Worm (Caenorhabditis elegans) whole organism, young adult: ENCODE measurements around the gene col-111.

ENCODE experiments used
- D2030.7 ChIP-seq: fragments of 200-800 bp; sonication (Bioruptor generic); IDR thresholded peaks from 2 replicates; pipeline ENCODE4 v1.3.6; 2022; ENCODE audit warnings: missing genetic modification reagents, missing genetic modification characterization, missing compliant biosample characterization
- F10E7.11 ChIP-seq: sonication (generic microtip); optimal IDR thresholded peaks from 2 replicates; lab custom pipeline; 2017; ENCODE audit warnings: mild to moderate bottlenecking, missing genetic modification characterization, moderate library complexity, missing compliant biosample characterization
- F22D6.2 ChIP-seq: sonication (generic microtip); optimal IDR thresholded peaks from 2 replicates; lab custom pipeline; 2016; ENCODE audit warnings: mild to moderate bottlenecking, missing genetic modification characterization, missing compliant biosample characterization
- F37B4.10 ChIP-seq: fragments of 200-800 bp; sonication (Bioruptor generic); IDR thresholded peaks from 2 replicates; pipeline ENCODE4 v1.3.6; 2022; ENCODE audit warnings: missing genetic modification characterization, missing compliant biosample characterization
- T07F8.4 ChIP-seq: sonication (generic microtip); optimal IDR thresholded peaks from 2 replicates; lab custom pipeline; 2016; ENCODE audit warnings: mild to moderate bottlenecking, missing genetic modification characterization, moderate library complexity, missing compliant biosample characterization
- Y53G8AR.9 ChIP-seq: fragments of 200-800 bp; sonication (Bioruptor generic); conservative IDR thresholded peaks from 2 replicates; pipeline ENCODE4 v1.3.6; 2022; ENCODE audit warnings: missing genetic modification reagents, missing genetic modification characterization, missing compliant biosample characterization
- ZK185.1 ChIP-seq: sonication (generic microtip); optimal IDR thresholded peaks from 2 replicates; lab custom pipeline; 2016; ENCODE audit warnings: mild to moderate bottlenecking, missing genetic modification characterization, missing compliant biosample characterization; ENCODE audit not compliant: poor library complexity, severe bottlenecking
- aptf-3 ChIP-seq: fragments of 200-800 bp; sonication (Bioruptor generic); IDR thresholded peaks from 2 replicates; pipeline ENCODE4 v1.3.6; 2022; ENCODE audit warnings: missing genetic modification characterization, missing compliant biosample characterization
- attf-3 ChIP-seq: fragments of 200-800 bp; sonication (Bioruptor generic); conservative IDR thresholded peaks from 2 replicates; pipeline ENCODE4 v1.3.6; 2022; ENCODE audit warnings: missing genetic modification reagents, missing genetic modification characterization, missing compliant biosample characterization
- cebp-1 ChIP-seq, 2 experiments: fragments of 200-800 bp in 1 of 2; sonication (Bioruptor generic) in 1 of 2; sonication (generic microtip) in 1 of 2; IDR thresholded peaks in 1 of 2; optimal IDR thresholded peaks in 1 of 2; 2 replicates each; pipeline versions ENCODE4 v1.3.6 to Lab custom; 2017 to 2022; ENCODE audit warnings: missing compliant biosample characterization in 2 of 2, missing genetic modification characterization in 2 of 2, mild to moderate bottlenecking in 1 of 2, missing genetic modification reagents in 1 of 2, moderate library complexity in 1 of 2
- ceh-79 ChIP-seq: sonication (generic microtip); optimal IDR thresholded peaks from 2 replicates; lab custom pipeline; 2017; ENCODE audit warnings: mild to moderate bottlenecking, missing genetic modification characterization, missing compliant biosample characterization
- dox-1 ChIP-seq: fragments of 200-800 bp; sonication (Bioruptor generic); IDR thresholded peaks from 2 replicates; pipeline ENCODE4 v1.3.6; 2022; ENCODE audit warnings: missing genetic modification reagents, missing genetic modification characterization, missing compliant biosample characterization
- efl-1 ChIP-seq: fragments of 150-350 bp; optimal IDR thresholded peaks from 2 replicates; lab custom pipeline; 2014; ENCODE audit warnings: missing biosample characterization, missing genetic modification reagents, missing genetic modification characterization
- egl-18 ChIP-seq: fragments of 200-800 bp; sonication (Bioruptor generic); IDR thresholded peaks from 2 replicates; pipeline ENCODE4 v1.3.6; 2022; ENCODE audit warnings: missing genetic modification reagents, missing genetic modification characterization, missing compliant biosample characterization
- egrh-3 ChIP-seq: fragments of 200-800 bp; sonication (Bioruptor generic); IDR thresholded peaks from 2 replicates; pipeline ENCODE4 v1.3.6; 2022; ENCODE audit warnings: missing genetic modification reagents, missing genetic modification characterization, missing compliant biosample characterization
- ekl-4 ChIP-seq: fragments of 200-800 bp; sonication (Bioruptor generic); IDR thresholded peaks from 2 replicates; pipeline ENCODE4 v1.3.6; 2022; ENCODE audit warnings: missing genetic modification reagents, missing genetic modification characterization, missing compliant biosample characterization
- gei-17 ChIP-seq: fragments of 200-800 bp; sonication (Bioruptor generic); optimal IDR thresholded peaks from 2 replicates; lab custom pipeline; 2018; ENCODE audit warnings: mild to moderate bottlenecking, missing genetic modification characterization, missing compliant biosample characterization
- hmg-1.2 ChIP-seq: fragments of 200-800 bp; sonication (Bioruptor generic); IDR thresholded peaks from 2 replicates; pipeline ENCODE4 v1.3.6; 2022; ENCODE audit warnings: missing genetic modification reagents, missing genetic modification characterization, missing compliant biosample characterization
- hrde-1 ChIP-seq: sonication (generic microtip); optimal IDR thresholded peaks from 2 replicates; lab custom pipeline; 2016; ENCODE audit warnings: missing genetic modification characterization, mild to moderate bottlenecking, missing compliant biosample characterization, moderate library complexity, missing genotype, missing genetic modification reagents, borderline replicate concordance
- lin-26 ChIP-seq: fragments of 200-800 bp; sonication (Bioruptor generic); IDR thresholded peaks from 2 replicates; pipeline ENCODE4 v1.3.6; 2022; ENCODE audit warnings: missing genetic modification reagents, missing genetic modification characterization, missing compliant biosample characterization
- lin-35 ChIP-seq, 3 experiments: fragments of 150-350 bp in 2 of 3; sonication (generic microtip) in 1 of 3; optimal IDR thresholded peaks; 2 replicates each; lab custom pipeline; 2014 to 2018; ENCODE audit warnings: missing biosample characterization in 3 of 3, missing genetic modification characterization in 3 of 3, missing genetic modification reagents in 3 of 3
- lin-40 ChIP-seq: sonication (generic microtip); optimal IDR thresholded peaks from 2 replicates; lab custom pipeline; 2016; ENCODE audit warnings: missing genetic modification characterization, mild to moderate bottlenecking, missing compliant biosample characterization, missing genotype, missing genetic modification reagents
- madf-10 ChIP-seq: sonication (generic microtip); optimal IDR thresholded peaks from 2 replicates; lab custom pipeline; 2016; ENCODE audit warnings: mild to moderate bottlenecking, missing genetic modification characterization, missing compliant biosample characterization
- madf-3 ChIP-seq: fragments of 200-800 bp; sonication (Bioruptor generic); IDR thresholded peaks from 2 replicates; pipeline ENCODE4 v1.3.6; 2022; ENCODE audit warnings: missing genetic modification reagents, missing genetic modification characterization, missing compliant biosample characterization
- mel-28 ChIP-seq: sonication (generic microtip); optimal IDR thresholded peaks from 2 replicates; lab custom pipeline; 2016; ENCODE audit warnings: borderline replicate concordance, mild to moderate bottlenecking, missing genetic modification characterization, missing compliant biosample characterization
- nfya-1 ChIP-seq: sonication (generic microtip); optimal IDR thresholded peaks from 2 replicates; lab custom pipeline; 2017; ENCODE audit warnings: antibody characterized with exemption, missing compliant biosample characterization, missing genetic modification characterization, borderline replicate concordance; ENCODE audit not compliant: insufficient read depth
- nfyb-1 ChIP-seq: fragments of 200-800 bp; sonication (Bioruptor generic); IDR thresholded peaks from 2 replicates; pipeline ENCODE4 v1.3.6; 2022; ENCODE audit warnings: missing genetic modification reagents, missing genetic modification characterization, missing compliant biosample characterization
- nhr-179 ChIP-seq: sonication (generic microtip); optimal IDR thresholded peaks from 2 replicates; lab custom pipeline; 2016; ENCODE audit warnings: mild to moderate bottlenecking, missing genetic modification characterization, missing compliant biosample characterization
- rpc-1 ChIP-seq, 2 experiments: fragments of 150-350 bp in 1 of 2; sonication (generic microtip) in 1 of 2; optimal IDR thresholded peaks; 2 replicates each; lab custom pipeline; 2014 to 2018; ENCODE audit warnings: missing biosample characterization in 1 of 2, missing genetic modification characterization in 1 of 2, missing genetic modification reagents in 1 of 2, missing genotype in 1 of 2
- snpc-1.3 ChIP-seq: sonication (generic microtip); optimal IDR thresholded peaks from 2 replicates; lab custom pipeline; 2017; ENCODE audit warnings: missing genetic modification characterization, mild to moderate bottlenecking, missing compliant biosample characterization, antibody characterized with exemption, moderate library complexity, missing genotype, missing genetic modification reagents; ENCODE audit not compliant: insufficient read depth
- snpc-3.4 ChIP-seq: sonication (generic microtip); optimal IDR thresholded peaks from 2 replicates; lab custom pipeline; 2017; ENCODE audit warnings: missing genetic modification characterization, mild to moderate bottlenecking, missing compliant biosample characterization, antibody characterized with exemption, moderate library complexity, missing genotype, missing genetic modification reagents
- somi-1 ChIP-seq: fragments of 200-800 bp; sonication (Bioruptor generic); optimal IDR thresholded peaks from 2 replicates; lab custom pipeline; 2018; ENCODE audit warnings: mild to moderate bottlenecking, missing genetic modification characterization, missing compliant biosample characterization
- sptf-2 ChIP-seq: fragments of 200-800 bp; sonication (Bioruptor generic); optimal IDR thresholded peaks from 2 replicates; lab custom pipeline; 2018; ENCODE audit warnings: mild to moderate bottlenecking, missing genetic modification characterization, missing compliant biosample characterization
- tbp1 ChIP-seq: fragments of 200-800 bp; sonication (Bioruptor generic); optimal IDR thresholded peaks from 2 replicates; lab custom pipeline; 2018; ENCODE audit warnings: mild to moderate bottlenecking, missing genetic modification characterization, missing compliant biosample characterization
- tbx-9 ChIP-seq: sonication (generic microtip); optimal IDR thresholded peaks from 2 replicates; lab custom pipeline; 2016; ENCODE audit warnings: borderline replicate concordance, missing genetic modification characterization, inconsistent platforms, missing compliant biosample characterization
- tlf-1 ChIP-seq: fragments of 200-800 bp; sonication (Bioruptor generic); optimal IDR thresholded peaks from 2 replicates; lab custom pipeline; 2018; ENCODE audit warnings: mild to moderate bottlenecking, missing genetic modification characterization, missing compliant biosample characterization
- unc-62 ChIP-seq: fragments of 150-350 bp; optimal IDR thresholded peaks from 2 replicates; lab custom pipeline; 2014; ENCODE audit warnings: missing biosample characterization, missing genetic modification reagents, missing genetic modification characterization
- ztf-25 ChIP-seq: fragments of 200-800 bp; sonication (Bioruptor generic); IDR thresholded peaks from 2 replicates; pipeline ENCODE4 v1.3.6; 2022; ENCODE audit warnings: missing genetic modification reagents, missing genetic modification characterization, missing compliant biosample characterization
- ztf-3 ChIP-seq: fragments of 200-800 bp; sonication (Bioruptor generic); optimal IDR thresholded peaks from 2 replicates; lab custom pipeline; 2018; ENCODE audit warnings: mild to moderate bottlenecking, missing genetic modification characterization, missing compliant biosample characterization
- ztf-6 ChIP-seq: fragments of 200-800 bp; sonication (Bioruptor generic); IDR thresholded peaks from 2 replicates; pipeline ENCODE4 v1.3.6; 2022; ENCODE audit warnings: missing genetic modification reagents, missing genetic modification characterization, missing compliant biosample characterization

col-111 gene

DNA sequence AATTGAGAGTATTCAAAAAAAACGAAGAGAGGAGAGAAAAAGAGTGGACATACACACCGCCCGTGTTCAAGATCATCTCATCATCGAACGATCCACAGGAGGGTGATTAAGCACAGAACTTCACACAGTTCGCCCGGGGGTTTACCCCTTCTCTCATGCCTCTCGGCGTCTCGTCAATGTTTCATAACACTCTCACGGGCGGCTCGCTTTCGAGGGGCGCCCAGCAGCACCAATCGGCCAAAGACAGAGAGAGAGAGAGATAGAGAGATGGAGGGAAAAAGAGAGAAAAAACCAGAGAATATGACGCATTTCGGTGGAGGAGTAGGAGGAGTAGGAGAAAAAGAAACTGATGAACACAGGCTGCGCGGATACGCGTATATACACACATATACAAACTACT is 47.4 kb upstream of the col-111 start (continued):
- TF ChIP-seq madf-10 = peak; percentile 19
- no peak for TF ChIP-seq somi-1
- peak; percentile 27 for TF ChIP-seq tbp1 (GFP tag; lab: Kevin White, UChicago)
- no peak for TF ChIP-seq ztf-6 (GFP tag; lab: Robert Waterston, UW)
- no peak for TF ChIP-seq F37B4.10 (GFP tag; lab: Robert Waterston, UW)
- peak; percentile 64 for TF ChIP-seq lin-40 (tag; lab: Kevin White, UChicago)
- TF ChIP-seq dox-1 (GFP tag; lab: Robert Waterston, UW) = peak; percentile 83; the same call in 1 of the 2 replicates
- no peak for TF ChIP-seq F10E7.11
- peak; percentile 25 for TF ChIP-seq sptf-2 (GFP tag; lab: Kevin White, UChicago)
- no peak for TF ChIP-seq D2030.7 (GFP tag; lab: Robert Waterston, UW)
- TF ChIP-seq lin-26 (GFP tag; lab: Robert Waterston, UW) = peak; percentile 63; the same call in 1 of the 2 replicates
- no peak for TF ChIP-seq unc-62 (GFP tag; lab: Kevin White, UChicago)
- TF ChIP-seq hrde-1 (tag; lab: Kevin White, UChicago) = no peak
- no peak for TF ChIP-seq snpc-1.3
- TF ChIP-seq ztf-3 = no peak
- TF ChIP-seq attf-3 = no peak
- no peak for TF ChIP-seq Y53G8AR.9
- peak in 1 of 3 experiments; percentile 28 for TF ChIP-seq lin-35 (GFP tag; optimal IDR thresholded peaks at IDR 0.05; lab: Kevin White, UChicago)
- peak; percentile 50; the same call in 1 of the 2 replicates for TF ChIP-seq egrh-3 (GFP tag; lab: Robert Waterston, UW)
- TF ChIP-seq nfyb-1 (GFP tag; lab: Robert Waterston, UW) = peak; percentile 59; the same call in 1 of the 2 replicates
- TF ChIP-seq nfya-1 (tag; lab: Kevin White, UChicago) = no peak
- TF ChIP-seq rpc-1 (optimal IDR thresholded peaks at IDR 0.05; lab: Kevin White, UChicago) = no peak
- no peak for TF ChIP-seq rpc-1 (tag; optimal IDR thresholded peaks at IDR 0.05; lab: Kevin White, UChicago)
- no peak for TF ChIP-seq egl-18 (GFP tag; lab: Robert Waterston, UW)
- TF ChIP-seq ztf-25 (GFP tag; lab: Robert Waterston, UW) = no peak
- no peak for TF ChIP-seq F22D6.2 (tag; lab: Kevin White, UChicago)
- TF ChIP-seq aptf-3 (GFP tag; lab: Robert Waterston, UW) = no peak
- no peak for TF ChIP-seq ZK185.1 (tag; lab: Kevin White, UChicago)
- no peak for TF ChIP-seq tbx-9 (tag; lab: Kevin White, UChicago)
- TF ChIP-seq efl-1 = no peak
- peak; percentile 26; the same call in 1 of the 2 replicates for TF ChIP-seq madf-3 (GFP tag; lab: Robert Waterston, UW)
- no peak for TF ChIP-seq T07F8.4 (tag; lab: Kevin White, UChicago)
- peak; percentile 82 for TF ChIP-seq cebp-1 (GFP tag; IDR thresholded peaks at IDR 0.05; lab: Robert Waterston, UW)
- peak; percentile 96 for TF ChIP-seq cebp-1 (tag; optimal IDR thresholded peaks at IDR 0.05; lab: Kevin White, UChicago)
- no peak for TF ChIP-seq ceh-79 (tag; lab: Kevin White, UChicago)
- no peak for TF ChIP-seq mel-28 (tag; lab: Kevin White, UChicago)
- TF ChIP-seq nhr-179 (tag; lab: Kevin White, UChicago) = no peak
- no peak for TF ChIP-seq snpc-3.4
- TF ChIP-seq ekl-4 (GFP tag; lab: Robert Waterston, UW) = no peak
- TF ChIP-seq gei-17 = no peak
- TF ChIP-seq hmg-1.2 (GFP tag; lab: Robert Waterston, UW) = peak; percentile 48; the same call in 1 of the 2 replicates
- TF ChIP-seq tlf-1 (GFP tag; lab: Kevin White, UChicago) = no peak
